Worm (Caenorhabditis elegans): Measurements from ENCODE around the gene F19G12.3.

DNA sequence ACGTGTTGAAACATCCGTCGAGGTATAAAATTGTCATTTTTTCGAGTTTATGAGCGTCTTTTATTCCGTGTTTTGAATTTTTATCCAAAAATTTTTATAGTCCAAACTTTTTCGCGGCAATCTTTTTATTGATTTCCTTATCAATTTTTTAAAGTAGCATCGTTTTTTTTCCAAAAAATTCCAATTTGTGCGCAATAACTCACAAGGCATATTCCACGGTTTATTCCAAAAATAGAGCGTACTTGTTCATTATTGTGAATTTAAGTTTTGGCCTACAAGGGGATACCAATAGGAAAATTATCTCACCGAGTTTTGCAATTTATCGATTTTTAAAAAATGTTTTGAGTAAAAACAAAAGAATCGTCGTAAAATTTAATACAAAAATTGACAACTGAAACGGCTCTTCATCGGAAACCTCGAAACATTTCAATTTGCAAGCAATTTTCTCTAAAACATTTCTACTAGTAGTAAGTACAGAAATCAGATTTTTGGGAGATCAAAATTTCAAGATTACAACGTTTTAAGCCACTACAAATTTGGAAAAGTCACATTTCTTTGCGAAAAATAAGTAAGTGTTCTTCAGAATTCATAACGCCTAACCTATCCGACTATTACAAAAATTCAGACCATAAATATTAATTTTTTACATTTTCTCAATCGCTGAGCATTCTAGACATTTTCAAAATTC, 19.1 kb downstream of the F19G12.3 start:
- no peak for TF ChIP-seq ama-1 (optimal IDR thresholded peaks at IDR 0.05)
- TF ChIP-seq ama-1 (GFP tag; optimal IDR thresholded peaks at IDR 0.05), result no peak
- TF ChIP-seq dpl-1 (GFP tag; optimal IDR thresholded peaks at IDR 0.05), result no peak
- no peak for TF ChIP-seq aptf-2 (GFP tag; conservative IDR thresholded peaks at IDR 0.05)
- no peak for TF ChIP-seq Y95B8A.8 (GFP tag; IDR thresholded peaks at IDR 0.05)
- no peak for TF ChIP-seq D2030.7 (GFP tag; IDR thresholded peaks at IDR 0.05)
- no peak for TF ChIP-seq die-1 (tag; optimal IDR thresholded peaks at IDR 0.05)
- TF ChIP-seq tlf-1 (GFP tag; optimal IDR thresholded peaks at IDR 0.05), result no peak
- no peak for TF ChIP-seq pha-4 (tag; optimal IDR thresholded peaks at IDR 0.05)
- no peak for TF ChIP-seq cebp-1 (GFP tag; IDR thresholded peaks at IDR 0.05)
- TF ChIP-seq cebp-1 (tag; optimal IDR thresholded peaks at IDR 0.05), result no peak
- TF ChIP-seq him-1 (tag; optimal IDR thresholded peaks at IDR 0.05), result no peak
- no peak for TF ChIP-seq hsf-1 (GFP tag; IDR thresholded peaks at IDR 0.05)
- no peak for TF ChIP-seq dpff-1 (tag; optimal IDR thresholded peaks at IDR 0.05)
- TF ChIP-seq snpc-4 (GFP tag; optimal IDR thresholded peaks at IDR 0.05), result no peak
- no peak for TF ChIP-seq snpc-4 (tag; optimal IDR thresholded peaks at IDR 0.05)
- no peak for TF ChIP-seq sea-2 (GFP tag; IDR thresholded peaks at IDR 0.05)

Data from whole organism, young adult.